Worm (Caenorhabditis elegans) whole organism, L2 larva: ENCODE results near the gene W02A2.9.

Experiments used
- C34F6.9 ChIP-seq: fragments of 150-350 bp; optimal IDR thresholded peaks from 2 replicates; lab custom pipeline; 2014; ENCODE audit warnings: missing biosample characterization, missing genetic modification characterization
- dmd-4 ChIP-seq: sonication (generic microtip); optimal IDR thresholded peaks from 2 replicates; lab custom pipeline; 2017; ENCODE audit warnings: missing biosample characterization, missing genetic modification characterization
- egl-27 ChIP-seq: sonication (generic microtip); optimal IDR thresholded peaks from 3 replicates; lab custom pipeline; 2017; ENCODE audit warnings: missing biosample characterization, missing genetic modification reagents, missing genetic modification characterization
- lin-11 ChIP-seq: fragments of 150-350 bp; sonication (generic microtip); optimal IDR thresholded peaks from 2 replicates; lab custom pipeline; 2014; ENCODE audit warnings: missing biosample characterization, missing genetic modification characterization, inconsistent platforms, mixed read lengths
- lin-13 ChIP-seq: fragments of 150-350 bp; optimal IDR thresholded peaks from 2 replicates; lab custom pipeline; 2014; ENCODE audit warnings: missing biosample characterization, missing genetic modification reagents, missing genetic modification characterization
- lin-39 ChIP-seq: fragments of 150-350 bp; optimal IDR thresholded peaks from 2 replicates; lab custom pipeline; 2014; ENCODE audit warnings: missing biosample characterization, missing genetic modification reagents, missing genetic modification characterization
- lsy-2 ChIP-seq, 2 experiments: fragments of 150-350 bp in 1 of 2; sonication (generic microtip) in 1 of 2; optimal IDR thresholded peaks; 2 replicates each; lab custom pipeline; 2014 to 2017; ENCODE audit warnings: missing biosample characterization in 2 of 2, missing genetic modification characterization in 2 of 2
- nhr-23 ChIP-seq: fragments of 150-350 bp; optimal IDR thresholded peaks from 2 replicates; lab custom pipeline; 2014; ENCODE audit warnings: missing biosample characterization, missing genetic modification reagents, missing genetic modification characterization
- nhr-6 ChIP-seq: fragments of 150-350 bp; optimal IDR thresholded peaks from 2 replicates; lab custom pipeline; 2014; ENCODE audit warnings: missing biosample characterization, missing genetic modification characterization
- unc-39 ChIP-seq: fragments of 150-350 bp; optimal IDR thresholded peaks from 2 replicates; lab custom pipeline; 2014; ENCODE audit warnings: missing biosample characterization, missing genetic modification characterization
- unc-55 ChIP-seq: fragments of 150-350 bp; sonication (generic microtip); optimal IDR thresholded peaks from 3 replicates; lab custom pipeline; 2014; ENCODE audit warnings: missing biosample characterization, missing genetic modification reagents, missing genetic modification characterization
- unc-62 ChIP-seq: fragments of 150-350 bp; optimal IDR thresholded peaks from 2 replicates; lab custom pipeline; 2014; ENCODE audit warnings: missing biosample characterization, missing genetic modification reagents, missing genetic modification characterization

DNA sequence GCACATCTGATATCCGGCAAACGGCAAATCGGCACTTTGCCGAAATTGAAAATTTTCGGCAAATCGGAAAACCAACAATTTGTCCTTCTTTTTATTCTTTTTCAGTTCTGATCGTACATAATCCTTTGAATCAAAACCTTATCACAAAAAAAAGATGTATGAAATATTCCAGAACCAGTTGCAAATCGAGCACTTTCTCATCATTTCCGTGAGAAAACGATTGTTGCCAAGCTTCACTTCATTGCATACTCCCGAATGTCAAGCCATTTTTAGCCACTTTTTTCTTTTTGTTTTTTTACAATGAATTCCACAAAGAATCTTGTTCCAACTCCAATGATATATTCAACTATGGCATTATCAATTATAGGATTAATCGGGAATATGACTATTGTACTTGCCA, 17.4 kb downstream of the W02A2.9 start, which contains the start of gene srsx-25:
- TF ChIP-seq dmd-4 (tag; lab: Kevin White, UChicago) (no peak), lsy-2 (tag; optimal IDR thresholded peaks at IDR 0.05; lab: Kevin White, UChicago) (no peak), C34F6.9 (tag; lab: Kevin White, UChicago) (no peak), unc-55 (no peak), lin-11 (tag; lab: Kevin White, UChicago) (no peak), lin-39 (tag; lab: Kevin White, UChicago) (no peak), nhr-6 (no peak), unc-39 (tag; lab: Kevin White, UChicago) (no peak), lin-13 (GFP tag; lab: Kevin White, UChicago) (no peak), egl-27 (tag; lab: Kevin White, UChicago) (no peak), unc-62 (no peak), nhr-23 (tag; lab: Kevin White, UChicago) (no peak)
